Worm (Caenorhabditis elegans): Measurements from ENCODE around the gene C06E4.3.

C06E4.3 gene

DNA sequence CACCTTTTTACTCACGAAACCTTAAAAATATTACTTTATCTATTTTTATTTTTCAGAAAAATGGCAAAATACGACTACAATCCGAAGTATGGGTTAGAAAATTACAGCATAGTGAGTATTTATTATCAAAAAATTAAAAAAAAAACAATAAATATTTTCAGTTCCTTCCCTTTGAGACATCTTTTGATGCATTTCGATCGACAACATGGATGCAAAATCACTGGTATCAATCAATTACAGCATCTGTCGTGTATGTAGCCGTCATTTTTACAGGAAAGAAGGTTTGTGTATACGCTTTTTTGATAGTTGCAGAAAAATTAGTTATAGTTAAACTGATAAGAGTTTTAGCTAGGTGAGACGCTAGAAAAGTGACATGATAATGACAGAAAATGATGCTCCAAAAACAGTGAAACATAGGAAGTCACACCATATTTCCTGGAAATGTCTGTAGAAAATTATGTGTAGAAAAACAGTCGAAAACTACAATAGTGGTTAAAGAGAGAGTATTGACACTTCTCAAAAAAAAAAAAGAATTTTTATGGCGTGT is 22.9 kb upstream of the C06E4.3 start, which contains the start of gene elo-3 (continued):
- no peak for TF ChIP-seq daf-16 (GFP tag; optimal IDR thresholded peaks at IDR 0.05)
- peak; percentile 51 for TF ChIP-seq daf-16 (tag; optimal IDR thresholded peaks at IDR 0.05)
- TF ChIP-seq T20F7.1 (GFP tag; optimal IDR thresholded peaks at IDR 0.05): no peak
- TF ChIP-seq lin-15B (tag; optimal IDR thresholded peaks at IDR 0.05): no peak
- no peak for TF ChIP-seq ztf-7 (tag; optimal IDR thresholded peaks at IDR 0.05)
- TF ChIP-seq F37D6.2 (tag; optimal IDR thresholded peaks at IDR 0.05): no peak
- no peak for TF ChIP-seq vab-7 (GFP tag; IDR thresholded peaks at IDR 0.05)
- no peak for TF ChIP-seq dve-1 (tag; optimal IDR thresholded peaks at IDR 0.05; ENCODE audit: insufficient read depth)
- TF ChIP-seq unc-130 (GFP tag; optimal IDR thresholded peaks at IDR 0.05): no peak
- no peak for TF ChIP-seq hif-1 (tag; optimal IDR thresholded peaks at IDR 0.05)
- no peak for TF ChIP-seq mdl-1 (tag; optimal IDR thresholded peaks at IDR 0.05)
- no peak for TF ChIP-seq madf-9 (GFP tag; conservative IDR thresholded peaks at IDR 0.05)
- TF ChIP-seq mdt-29 (GFP tag; IDR thresholded peaks at IDR 0.05): no peak
- TF ChIP-seq spr-3 (GFP tag; optimal IDR thresholded peaks at IDR 0.05): no peak
- no peak for TF ChIP-seq dpl-1 (GFP tag; optimal IDR thresholded peaks at IDR 0.05)
- no peak for TF ChIP-seq cey-2 (tag; optimal IDR thresholded peaks at IDR 0.05; ENCODE audit: borderline replicate concordance, insufficient read depth)
- TF ChIP-seq daf-12 (tag; optimal IDR thresholded peaks at IDR 0.05): no peak
- no peak for TF ChIP-seq D1046.2 (GFP tag; IDR thresholded peaks at IDR 0.05)
- no peak for TF ChIP-seq zip-11 (GFP tag; IDR thresholded peaks at IDR 0.05)
- TF ChIP-seq F49E8.2 (tag; optimal IDR thresholded peaks at IDR 0.05; ENCODE audit: borderline replicate concordance): no peak

DNA sequence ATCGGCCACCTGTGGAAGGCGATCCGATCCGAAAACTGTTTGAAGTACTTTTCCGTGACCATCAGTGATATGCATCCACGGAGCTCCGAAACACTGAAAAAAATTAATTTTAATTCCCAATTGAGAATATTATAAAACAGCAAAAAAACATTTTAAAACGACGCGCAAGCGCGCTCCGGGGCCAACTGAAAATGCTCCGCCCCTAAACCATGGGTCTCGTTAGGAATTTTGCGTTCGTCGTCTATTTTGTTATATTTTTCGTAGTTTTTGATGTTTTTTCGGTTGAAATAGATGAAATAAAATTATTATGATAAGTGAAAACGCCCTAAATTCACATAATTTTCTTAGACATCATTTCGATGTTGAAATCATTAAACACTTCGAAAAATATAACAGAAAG is 20.1 kb upstream of the C06E4.3 start:
- TF ChIP-seq T20F7.1 (GFP tag; optimal IDR thresholded peaks at IDR 0.05) (no peak), Y75B8A.6 (GFP tag; IDR thresholded peaks at IDR 0.05) (no peak), lin-38 (GFP tag; IDR thresholded peaks at IDR 0.05) (peak; percentile 54), nhr-77 (tag; optimal IDR thresholded peaks at IDR 0.05) (no peak), rbr-2 (tag; optimal IDR thresholded peaks at IDR 0.05) (peak; percentile 23), nhr-25 (tag; optimal IDR thresholded peaks at IDR 0.05; ENCODE audit: borderline replicate concordance, insufficient read depth) (no peak), cey-2 (tag; optimal IDR thresholded peaks at IDR 0.05; ENCODE audit: borderline replicate concordance, insufficient read depth) (no peak), Y5F2A.4 (GFP tag; optimal IDR thresholded peaks at IDR 0.05) (no peak), ceh-20 (GFP tag; IDR thresholded peaks at IDR 0.05) (no peak), lin-1 (GFP tag; IDR thresholded peaks at IDR 0.05) (0 out of 2 replicates have a peak, but pooled peaks have one; percentile 17), Y105C5A.15 (GFP tag; IDR thresholded peaks at IDR 0.05) (no peak), aha-1 (tag) (peak; percentile 56), hlh-11 (tag; optimal IDR thresholded peaks at IDR 0.05) (peak; percentile 14), dpl-1 (GFP tag; optimal IDR thresholded peaks at IDR 0.05) (no peak), lin-39 (tag; optimal IDR thresholded peaks at IDR 0.05) (no peak), sdz-12 (GFP tag; optimal IDR thresholded peaks at IDR 0.05) (no peak), nhr-102 (tag; optimal IDR thresholded peaks at IDR 0.05) (no peak), ceh-44 (GFP tag; IDR thresholded peaks at IDR 0.05) (no peak), egl-43 (GFP tag; IDR thresholded peaks at IDR 0.05) (no peak), hif-1 (tag; optimal IDR thresholded peaks at IDR 0.05) (no peak), jun-1 (tag; optimal IDR thresholded peaks at IDR 0.05) (peak; percentile 24), ceh-28 (tag; optimal IDR thresholded peaks at IDR 0.05) (no peak), zfp-2 (tag; optimal IDR thresholded peaks at IDR 0.05) (no peak), nhr-10 (tag; optimal IDR thresholded peaks at IDR 0.05) (no peak), ctbp-1 (GFP tag; IDR thresholded peaks at IDR 0.05) (no peak)

Data from whole organism, L4 larva.